Fruit fly (Drosophila melanogaster): Measurements from ENCODE around the gene mfrn.

Gene mfrn

dm6 chr3R:27957967-27958366, 10.1 kb upstream of the mfrn start:
- TF ChIP-seq gfzf (GFP tag; optimal IDR thresholded peaks at IDR 0.05) (peak; percentile 36), pzg (GFP tag; optimal IDR thresholded peaks at IDR 0.05) (peak; percentile 29), Scr (GFP tag; IDR thresholded peaks at IDR 0.05; ENCODE audit: partially characterized antibody) (peak; percentile 16; the same call in 1 of the 2 replicates), CG34422 (GFP tag; IDR thresholded peaks at IDR 0.05) (peak; percentile 60; the same call in 1 of the 3 replicates), E2f2 (GFP tag; IDR thresholded peaks at IDR 0.05) (peak; percentile 28; the same call in 1 of the 2 replicates), CG7928 (GFP tag; optimal IDR thresholded peaks at IDR 0.05) (peak; percentile 1), bigmax (GFP tag; optimal IDR thresholded peaks at IDR 0.05) (peak; percentile 98), Dref (GFP tag; IDR thresholded peaks at IDR 0.05) (peak; percentile 36; the same call in 1 of the 2 replicates), MBD-R2 (GFP tag; IDR thresholded peaks at IDR 0.05) (peak; percentile 62), Ptx1 (GFP tag; IDR thresholded peaks at IDR 0.05) (no peak), CG17359 (tag; optimal IDR thresholded peaks at IDR 0.05) (no peak), CG32532 (GFP tag; IDR thresholded peaks at IDR 0.05) (no peak), Meics (GFP tag; optimal IDR thresholded peaks at IDR 0.05) (no peak), crp (GFP tag; optimal IDR thresholded peaks at IDR 0.05) (peak in 1 of 2 experiments; percentile 74), Chrac-16 (GFP tag; optimal IDR thresholded peaks at IDR 0.05) (no peak), CG15269 (tag; optimal IDR thresholded peaks at IDR 0.05) (no peak)

- TF ChIP-seq CG34376 (GFP tag; optimal IDR thresholded peaks at IDR 0.05) (peak; percentile 81), CG42726 (GFP tag; IDR thresholded peaks at IDR 0.05; ENCODE audit: partially characterized antibody) (no peak), mirr (GFP tag; optimal IDR thresholded peaks at IDR 0.05) (no peak), CG11696 (GFP tag; IDR thresholded peaks at IDR 0.05) (no peak), CG2875 (GFP tag; optimal IDR thresholded peaks at IDR 0.05) (no peak), tll (GFP tag; optimal IDR thresholded peaks at IDR 0.05) (no peak), Med (GFP tag) (peak; percentile 73), cwo (GFP tag; optimal IDR thresholded peaks at IDR 0.05) (peak; percentile 47), CG11504 (tag; optimal IDR thresholded peaks at IDR 0.05) (no peak), nmo (GFP tag; optimal IDR thresholded peaks at IDR 0.05) (no peak), Mrtf (GFP tag; IDR thresholded peaks at IDR 0.05) (no peak), ro (GFP tag; IDR thresholded peaks at IDR 0.05) (no peak), CG2120 (GFP tag; optimal IDR thresholded peaks at IDR 0.05) (peak; percentile 26), slbo (GFP tag; IDR thresholded peaks at IDR 0.05) (0 out of 2 replicates have a peak, but pooled peaks have one; percentile 35), Drgx (GFP tag; IDR thresholded peaks at IDR 0.05) (peak; percentile 37; the same call in 1 of the 2 replicates), pan (optimal IDR thresholded peaks at IDR 0.05) (no peak), pan (GFP tag; optimal IDR thresholded peaks at IDR 0.05 in 1 of 2, IDR thresholded peaks at IDR 0.05 in 1 of 2) (peak in 1 of 2 experiments; percentile 5), CG10543 (GFP tag; optimal IDR thresholded peaks at IDR 0.05) (peak; percentile 46), pum (GFP tag; optimal IDR thresholded peaks at IDR 0.05) (no peak), E2f1 (GFP tag; IDR thresholded peaks at IDR 0.05) (no peak), dysf (GFP tag; IDR thresholded peaks at IDR 0.05) (0 out of 3 replicates have a peak, but pooled peaks have one; percentile 30), CG12071 (GFP tag; optimal IDR thresholded peaks at IDR 0.05) (no peak), gsb (GFP tag; IDR thresholded peaks at IDR 0.05) (peak; percentile 21; the same call in 1 of the 2 replicates), Blimp-1 (GFP tag; optimal IDR thresholded peaks at IDR 0.05) (no peak), zfh2 (GFP tag; optimal IDR thresholded peaks at IDR 0.05) (no peak), Rfx (GFP tag; IDR thresholded peaks at IDR 0.05) (0 out of 2 replicates have a peak, but pooled peaks have one; percentile 28), Optix (GFP tag; IDR thresholded peaks at IDR 0.05) (no peak), CG32532 (GFP tag; IDR thresholded peaks at IDR 0.05) (no peak; the same call in 1 of the 2 replicates), row (GFP tag; IDR thresholded peaks at IDR 0.05) (peak; percentile 27; the same call in 1 of the 3 replicates), Kr (GFP tag; optimal IDR thresholded peaks at IDR 0.05) (no peak), HLH3B (GFP tag; IDR thresholded peaks at IDR 0.05) (0 out of 2 replicates have a peak, but pooled peaks have one; percentile 12), H2.0 (GFP tag; IDR thresholded peaks at IDR 0.05) (no peak), CG13296 (GFP tag; optimal IDR thresholded peaks at IDR 0.05) (no peak), gt (GFP tag; IDR thresholded peaks at IDR 0.05) (no peak), tin (GFP tag; optimal IDR thresholded peaks at IDR 0.05) (no peak)
Measured at dm6 chr3R:27954533-27954932, 6.7 kb upstream of the mfrn start, which contains the start of gene Nep7. TSS of gene Nep7 (plus strand) at chr3R:27954917.

Measured in whole organism, embryonic.